Worm (Caenorhabditis elegans) whole organism, L2 larva: ENCODE results near the gene cuc-1.

ENCODE experiments used
- ZK546.5 ChIP-seq: sonication (generic microtip); optimal IDR thresholded peaks from 2 replicates; lab custom pipeline; 2017; ENCODE audit warnings: missing biosample characterization, missing genetic modification characterization
- aly-2 ChIP-seq: fragments of 150-350 bp; optimal IDR thresholded peaks from 2 replicates; lab custom pipeline; 2014; ENCODE audit warnings: missing biosample characterization, missing genetic modification characterization
- ama-1 ChIP-seq: fragments of 150-350 bp; optimal IDR thresholded peaks from 2 replicates; lab custom pipeline; 2018; ENCODE audit warnings: inconsistent platforms
- ceh-16 ChIP-seq: fragments of 150-350 bp; optimal IDR thresholded peaks from 2 replicates; lab custom pipeline; 2014; ENCODE audit warnings: missing biosample characterization, missing genetic modification characterization
- egl-27 ChIP-seq: sonication (generic microtip); optimal IDR thresholded peaks from 3 replicates; lab custom pipeline; 2017; ENCODE audit warnings: missing biosample characterization, missing genetic modification reagents, missing genetic modification characterization
- sma-3 ChIP-seq: sonication (generic microtip); optimal IDR thresholded peaks from 2 replicates; lab custom pipeline; 2016; ENCODE audit warnings: missing genetic modification reagents, missing genetic modification characterization, missing compliant biosample characterization
- snpc-4 ChIP-seq: fragments of 150-350 bp; optimal IDR thresholded peaks from 2 replicates; lab custom pipeline; 2014; ENCODE audit warnings: missing biosample characterization, missing genetic modification characterization
- zag-1 ChIP-seq: fragments of 150-350 bp; optimal IDR thresholded peaks from 2 replicates; lab custom pipeline; 2014; ENCODE audit warnings: missing biosample characterization, missing genetic modification characterization

DNA sequence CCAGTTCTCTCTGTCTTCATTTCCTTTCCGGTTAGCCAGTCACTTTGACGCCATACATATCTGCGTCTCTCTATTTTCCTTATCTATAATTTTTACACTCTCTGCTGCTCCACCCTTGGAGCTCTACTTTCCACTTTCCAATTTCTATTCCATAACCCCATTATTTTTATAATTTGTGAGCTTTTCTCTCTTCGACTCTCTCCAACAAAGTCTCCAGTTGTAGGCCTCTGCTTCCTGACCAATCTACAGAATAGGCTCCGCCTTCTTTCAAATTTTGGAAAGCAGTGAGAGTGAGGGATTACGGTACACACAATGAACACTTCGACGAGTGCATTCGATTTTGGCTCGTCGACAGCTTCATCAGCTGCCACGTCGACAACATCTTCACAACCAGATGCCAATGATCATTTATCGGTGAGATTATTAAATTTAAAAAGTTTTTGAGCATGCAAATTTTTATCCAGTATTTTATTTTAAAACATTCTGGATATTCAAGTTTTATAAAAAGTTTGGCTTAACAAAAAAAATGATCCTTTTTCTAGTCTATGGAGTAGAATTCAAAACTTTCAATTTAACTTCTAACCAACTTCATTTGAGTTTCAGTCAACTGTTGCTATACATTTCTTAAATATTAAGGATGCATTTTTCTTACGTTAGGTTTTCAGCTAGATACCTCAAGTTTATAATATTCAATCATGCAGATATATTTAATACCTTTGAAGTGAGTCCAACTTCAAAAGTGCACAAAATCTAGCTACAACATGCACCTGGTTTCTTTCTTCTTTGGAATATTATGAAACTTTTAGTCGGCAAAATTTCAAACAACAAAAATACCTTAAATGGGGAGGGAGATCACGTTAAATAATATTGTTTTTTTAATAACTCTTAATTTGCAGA is 46.4 kb downstream of the cuc-1 start, which contains the start of gene egl-5:
- TF ChIP-seq aly-2 (tag; lab: Kevin White, UChicago) = no peak
- no peak for TF ChIP-seq zag-1 (tag; lab: Kevin White, UChicago)
- no peak for TF ChIP-seq egl-27 (tag; lab: Kevin White, UChicago)
- TF ChIP-seq ZK546.5 = no peak
- TF ChIP-seq ama-1 (lab: Kevin White, UChicago) = no peak
- no peak for TF ChIP-seq snpc-4 (tag; lab: Kevin White, UChicago)
- TF ChIP-seq ceh-16 (tag; lab: Kevin White, UChicago) = no peak
- TF ChIP-seq sma-3 (GFP tag; lab: Kevin White, UChicago) = no peak
